Fruit fly (Drosophila melanogaster) whole organism, adult: ENCODE measurements around the gene CG45099.

Source experiments
- CG11617 ChIP-seq: fragments of 200-800 bp; sonication (Bioruptor generic); optimal IDR thresholded peaks from 2 replicates; lab custom pipeline; 2017; ENCODE audit warnings: mild to moderate bottlenecking, missing biosample characterization, missing genetic modification reagents, missing genetic modification characterization
- CG33017 ChIP-seq: fragments of 200-800 bp; sonication (Bioruptor generic); optimal IDR thresholded peaks from 2 replicates; lab custom pipeline; 2018; ENCODE audit warnings: missing biosample characterization, mild to moderate bottlenecking, missing genetic modification characterization, moderate library complexity
- CG5204 ChIP-seq: fragments of 200-800 bp; sonication (Bioruptor generic); optimal IDR thresholded peaks from 2 replicates; lab custom pipeline; 2016; ENCODE audit warnings: missing biosample characterization, missing genetic modification characterization
- CG7101 ChIP-seq: fragments of 200-800 bp; sonication (Bioruptor generic); optimal IDR thresholded peaks from 2 replicates; lab custom pipeline; 2018; ENCODE audit warnings: missing biosample characterization, mild to moderate bottlenecking, missing genetic modification characterization, moderate library complexity
- Clk ChIP-seq: fragments of 200-800 bp; sonication (Bioruptor generic); optimal IDR thresholded peaks from 2 replicates; lab custom pipeline; 2017; ENCODE audit warnings: missing biosample characterization, missing genetic modification characterization
- Crg-1 ChIP-seq: fragments of 200-800 bp; sonication (Bioruptor generic); optimal IDR thresholded peaks from 2 replicates; lab custom pipeline; 2016; ENCODE audit warnings: missing biosample characterization, missing genetic modification characterization
- Hr96 ChIP-seq: fragments of 200-800 bp; sonication (Bioruptor generic); optimal IDR thresholded peaks from 2 replicates; lab custom pipeline; 2016; ENCODE audit warnings: missing biosample characterization, missing genetic modification characterization
- bab1 ChIP-seq: fragments of 200-800 bp; sonication (Bioruptor generic); optimal IDR thresholded peaks from 3 replicates; lab custom pipeline; 2019; ENCODE audit warnings: missing biosample characterization, mild to moderate bottlenecking, missing genetic modification characterization, moderate library complexity
- cic ChIP-seq: fragments of 200-800 bp; sonication (Bioruptor generic); optimal IDR thresholded peaks from 2 replicates; lab custom pipeline; 2017; ENCODE audit warnings: missing biosample characterization, mild to moderate bottlenecking, missing genetic modification characterization, moderate library complexity
- cnc ChIP-seq, 2 experiments: fragments of >200 bp; optimal IDR thresholded peaks; 2 replicates each; lab custom pipeline; 2017
- kay ChIP-seq: fragments of 200-800 bp; sonication (Bioruptor generic); peaks from one replicate; lab custom pipeline; 2016; ENCODE audit warnings: missing biosample characterization, missing genetic modification characterization, borderline replicate concordance
- ovo ChIP-seq: fragments of 200-800 bp; sonication (Bioruptor generic); optimal IDR thresholded peaks from 2 replicates; lab custom pipeline; 2016; ENCODE audit warnings: missing biosample characterization, missing genetic modification characterization
- pad ChIP-seq: fragments of 200-800 bp; sonication (Bioruptor generic); optimal IDR thresholded peaks from 3 replicates; lab custom pipeline; 2017; ENCODE audit warnings: missing biosample characterization, missing genetic modification characterization, mild to moderate bottlenecking, moderate library complexity, missing genetic modification reagents
- tj ChIP-seq: fragments of 200-800 bp; sonication (Bioruptor generic); optimal IDR thresholded peaks from 3 replicates; lab custom pipeline; 2017; ENCODE audit warnings: missing biosample characterization, mild to moderate bottlenecking, missing genetic modification characterization, moderate library complexity

DNA sequence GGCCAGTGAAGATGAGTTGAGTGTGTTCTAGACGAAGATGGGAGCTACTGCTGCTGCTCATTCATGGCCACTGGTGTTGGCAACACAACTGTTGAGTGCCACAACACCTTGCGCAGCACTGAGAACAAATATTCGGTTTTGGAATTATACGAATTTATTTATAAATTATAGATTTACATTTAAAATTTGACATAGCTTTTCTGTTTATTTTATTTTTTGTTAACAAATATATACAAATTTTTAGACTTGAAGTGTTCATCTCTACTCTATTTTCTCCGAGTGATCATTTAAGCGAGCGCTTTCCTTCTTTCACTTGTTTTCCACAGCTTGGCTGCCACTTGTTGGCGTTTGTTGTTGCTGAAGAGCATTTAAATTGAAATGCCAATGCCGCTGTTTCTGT, 46.5 kb downstream of the CG45099 start:
- TF ChIP-seq pad (no peak), bab1 (no peak), tj (no peak), ovo (GFP tag; lab: Kevin White, UChicago) (no peak), CG33017 (tag; lab: Kevin White, UChicago) (no peak), Crg-1 (GFP tag; lab: Kevin White, UChicago) (no peak), CG7101 (no peak), Hr96 (no peak), Clk (no peak), kay (GFP tag; lab: Kevin White, UChicago) (no peak), cic (GFP tag; lab: Kevin White, UChicago) (no peak), cnc (optimal IDR thresholded peaks at IDR 0.05; lab: Kevin White, UChicago) (no peak), CG5204 (GFP tag; lab: Kevin White, UChicago) (no peak), CG11617 (GFP tag; lab: Kevin White, UChicago) (no peak)
